Fruit fly (Drosophila melanogaster) whole organism, wandering third instar larva: Measurements from ENCODE around the gene CG7634.
A peak's percentile ranks its signal among the peaks of the same experiment; 100 is the strongest.

Experiments
- Abd-B ChIP-seq: fragments of >200 bp; optimal IDR thresholded peaks from 2 replicates; lab custom pipeline; 2017; ENCODE audit warnings: missing biosample characterization, missing genetic modification characterization
- GATAd ChIP-seq: sonication (Bioruptor generic); optimal IDR thresholded peaks from 2 replicates; lab custom pipeline; 2016; ENCODE audit warnings: missing biosample characterization, missing genetic modification characterization
- Hnf4 ChIP-seq: fragments of 200-800 bp; sonication (Bioruptor generic); optimal IDR thresholded peaks from 2 replicates; lab custom pipeline; 2016; ENCODE audit warnings: missing biosample characterization, mild to moderate bottlenecking, missing genetic modification characterization
- brk ChIP-seq: fragments of 200-800 bp; sonication (Bioruptor generic); optimal IDR thresholded peaks from 2 replicates; lab custom pipeline; 2016; ENCODE audit warnings: missing biosample characterization, mild to moderate bottlenecking, missing genetic modification characterization
- dsf ChIP-seq: sonication (Bioruptor generic); optimal IDR thresholded peaks from 2 replicates; lab custom pipeline; 2016; ENCODE audit warnings: missing biosample characterization, missing genetic modification characterization, borderline replicate concordance
- ey ChIP-seq: fragments of 200-800 bp; sonication (Bioruptor generic); optimal IDR thresholded peaks from 2 replicates; lab custom pipeline; 2016; ENCODE audit warnings: missing biosample characterization, missing genetic modification characterization
- fru ChIP-seq: fragments of 200-800 bp; sonication (Bioruptor generic); optimal IDR thresholded peaks from 3 replicates; lab custom pipeline; 2016; ENCODE audit warnings: missing biosample characterization, mild to moderate bottlenecking, missing genetic modification characterization
- h ChIP-seq: fragments of 200-800 bp; sonication (Bioruptor generic); optimal IDR thresholded peaks from 3 replicates; lab custom pipeline; 2016; ENCODE audit warnings: missing biosample characterization, mild to moderate bottlenecking, missing genetic modification characterization
- pan ChIP-seq: fragments of >200 bp; optimal IDR thresholded peaks from 2 replicates; lab custom pipeline; 2017
- psq ChIP-seq: fragments of 200-800 bp; sonication (Bioruptor generic); optimal IDR thresholded peaks from 3 replicates; lab custom pipeline; 2017; ENCODE audit warnings: missing biosample characterization, mild to moderate bottlenecking, missing genetic modification characterization, moderate library complexity
- sv ChIP-seq: fragments of 200-800 bp; sonication (Bioruptor generic); optimal IDR thresholded peaks from 3 replicates; lab custom pipeline; 2016; ENCODE audit warnings: missing biosample characterization, missing genetic modification characterization
- usp ChIP-seq: fragments of >200 bp; optimal IDR thresholded peaks from 2 replicates; lab custom pipeline; 2017; ENCODE audit warnings: missing biosample characterization, missing genetic modification characterization

- TF ChIP-seq Abd-B (GFP tag; lab: Kevin White, UChicago) (no peak), dsf (no peak), pan (no peak), GATAd (GFP tag; lab: Kevin White, UChicago) (no peak), sv (GFP tag; lab: Kevin White, UChicago) (no peak), h (GFP tag; lab: Kevin White, UChicago) (no peak), Hnf4 (GFP tag; lab: Kevin White, UChicago) (peak; percentile 57), fru (GFP tag; lab: Kevin White, UChicago) (no peak), psq (GFP tag; lab: Kevin White, UChicago) (no peak), brk (GFP tag; lab: Kevin White, UChicago) (no peak), ey (GFP tag; lab: Kevin White, UChicago) (peak; percentile 2), usp (GFP tag; lab: Kevin White, UChicago) (no peak)
These were observed 28.4 kb upstream of the CG7634 start, which contains the start of gene Rpn10 for dm6 chr3L:21536857-21537256.
